Worm (Caenorhabditis elegans): Measurements from ENCODE around the gene Y40H7A.4.

Gene Y40H7A.4

ce11 chrIV:15202923-15203322 is 27.6 kb upstream of the Y40H7A.4 start, which contains the start of gene sra-30:
TSS of gene sra-30 (minus strand) at chrIV:15203023.
- TF ChIP-seq flh-1 (GFP tag; optimal IDR thresholded peaks at IDR 0.05) (no peak), cnd-1 (tag; optimal IDR thresholded peaks at IDR 0.05) (no peak), nhr-237 (tag; optimal IDR thresholded peaks at IDR 0.05) (no peak), ces-1 (GFP tag; optimal IDR thresholded peaks at IDR 0.05) (no peak), unc-62 (GFP tag; optimal IDR thresholded peaks at IDR 0.05) (no peak)

ce11 chrIV:15187517-15188181 is 12.3 kb upstream of the Y40H7A.4 start:
- TF ChIP-seq hlh-1 (tag; optimal IDR thresholded peaks at IDR 0.05) (no peak), zip-8 (tag; optimal IDR thresholded peaks at IDR 0.05) (no peak), tbx-8 (GFP tag; optimal IDR thresholded peaks at IDR 0.05) (no peak), lsy-2 (tag; optimal IDR thresholded peaks at IDR 0.05) (no peak), nhr-76 (tag; optimal IDR thresholded peaks at IDR 0.05) (no peak), cnd-1 (tag; optimal IDR thresholded peaks at IDR 0.05) (no peak), elt-1 (tag; optimal IDR thresholded peaks at IDR 0.05; ENCODE audit: borderline replicate concordance, insufficient read depth) (no peak), ztf-11 (tag; optimal IDR thresholded peaks at IDR 0.05) (no peak), unc-120 (tag; optimal IDR thresholded peaks at IDR 0.05; ENCODE audit: poor library complexity, severe bottlenecking) (no peak), blmp-1 (tag; optimal IDR thresholded peaks at IDR 0.05) (no peak), ceh-43 (GFP tag; optimal IDR thresholded peaks at IDR 0.05) (no peak), elt-3 (tag; optimal IDR thresholded peaks at IDR 0.05) (no peak), snpc-4 (tag; optimal IDR thresholded peaks at IDR 0.05) (no peak), lin-13 (tag; optimal IDR thresholded peaks at IDR 0.05) (no peak), sptf-1 (tag; optimal IDR thresholded peaks at IDR 0.05) (no peak), nhr-237 (tag; optimal IDR thresholded peaks at IDR 0.05) (no peak), nhr-28 (tag; optimal IDR thresholded peaks at IDR 0.05) (no peak), drap-1 (GFP tag; optimal IDR thresholded peaks at IDR 0.05) (no peak)

- TF ChIP-seq elt-3 (tag; optimal IDR thresholded peaks at IDR 0.05) = no peak
- TF ChIP-seq elt-1 (tag; optimal IDR thresholded peaks at IDR 0.05; ENCODE audit: borderline replicate concordance, insufficient read depth) = no peak
- TF ChIP-seq mab-5 (tag; optimal IDR thresholded peaks at IDR 0.05) = no peak
- no peak for TF ChIP-seq cnd-1 (tag; optimal IDR thresholded peaks at IDR 0.05)
- TF ChIP-seq drap-1 (GFP tag; optimal IDR thresholded peaks at IDR 0.05) = no peak
- TF ChIP-seq nhr-28 (tag; optimal IDR thresholded peaks at IDR 0.05) = no peak
- no peak for TF ChIP-seq ceh-39 (tag; optimal IDR thresholded peaks at IDR 0.05)
- TF ChIP-seq mls-2 (tag; optimal IDR thresholded peaks at IDR 0.05) = no peak
- TF ChIP-seq nhr-2 (tag; optimal IDR thresholded peaks at IDR 0.05) = no peak
- TF ChIP-seq unc-62 (GFP tag; optimal IDR thresholded peaks at IDR 0.05) = no peak
These were observed 4.3 kb upstream of the Y40H7A.4 start, which contains the start of gene srd-23 for ce11 chrIV:15179615-15180014. TSS of gene srd-23 (plus strand) at chrIV:15179915.

- TF ChIP-seq ceh-39 (tag; optimal IDR thresholded peaks at IDR 0.05) (no peak), cnd-1 (tag; optimal IDR thresholded peaks at IDR 0.05) (no peak), snpc-4 (tag; optimal IDR thresholded peaks at IDR 0.05) (no peak), zip-8 (tag; optimal IDR thresholded peaks at IDR 0.05) (no peak), pha-4 (tag; optimal IDR thresholded peaks at IDR 0.05) (no peak), ceh-43 (GFP tag; optimal IDR thresholded peaks at IDR 0.05) (no peak), elt-3 (tag; optimal IDR thresholded peaks at IDR 0.05) (no peak), lin-32 (GFP tag; optimal IDR thresholded peaks at IDR 0.05) (no peak), M03D4.4 (tag; optimal IDR thresholded peaks at IDR 0.05) (no peak), lsy-2 (tag; optimal IDR thresholded peaks at IDR 0.05) (no peak)
These were observed 6.9 kb downstream of the Y40H7A.4 start for ce11 chrIV:15168442-15168841.

- TF ChIP-seq zip-8 (tag; optimal IDR thresholded peaks at IDR 0.05) (no peak), ham-2 (GFP tag; optimal IDR thresholded peaks at IDR 0.05) (no peak), ztf-11 (tag; optimal IDR thresholded peaks at IDR 0.05) (no peak), bed-3 (GFP tag; optimal IDR thresholded peaks at IDR 0.05) (no peak), tbx-8 (GFP tag; optimal IDR thresholded peaks at IDR 0.05) (no peak), cnd-1 (tag; optimal IDR thresholded peaks at IDR 0.05) (no peak), ces-1 (GFP tag; optimal IDR thresholded peaks at IDR 0.05) (no peak), mab-5 (tag; optimal IDR thresholded peaks at IDR 0.05) (no peak), unc-120 (tag; optimal IDR thresholded peaks at IDR 0.05; ENCODE audit: poor library complexity, severe bottlenecking) (no peak), lin-32 (GFP tag; optimal IDR thresholded peaks at IDR 0.05) (no peak), flh-1 (GFP tag; optimal IDR thresholded peaks at IDR 0.05) (no peak), elt-1 (tag; optimal IDR thresholded peaks at IDR 0.05; ENCODE audit: borderline replicate concordance, insufficient read depth) (no peak), blmp-1 (tag; optimal IDR thresholded peaks at IDR 0.05) (no peak), lin-13 (tag; optimal IDR thresholded peaks at IDR 0.05) (no peak)
These were observed 9.7 kb downstream of the Y40H7A.4 start for ce11 chrIV:15165602-15166001.

Measured in whole organism, mixed stage, embryonic.